Worm (Caenorhabditis elegans) whole organism, L1 larva: ENCODE data around the gene str-32.

ENCODE experiments used
- C04F5.9 ChIP-seq: sonication (generic microtip); optimal IDR thresholded peaks from 2 replicates; lab custom pipeline; 2016; ENCODE audit warnings: missing genetic modification characterization, missing compliant biosample characterization
- efl-1 ChIP-seq, 4 experiments: fragments of 150-350 bp; optimal IDR thresholded peaks in 3 of 4; peaks in 1 of 4; 1 replicate in 1 of 4; 2 replicates in 3 of 4; lab custom pipeline; 2014; ENCODE audit warnings: missing biosample characterization in 2 of 4, missing genetic modification characterization in 2 of 4, missing genetic modification reagents in 2 of 4
- ets-5 ChIP-seq: fragments of 200-800 bp; sonication (Bioruptor generic); IDR thresholded peaks from 2 replicates; pipeline ENCODE4 v1.3.6; 2022; ENCODE audit warnings: missing genetic modification characterization, missing compliant biosample characterization
- nhr-12 ChIP-seq: sonication (generic microtip); optimal IDR thresholded peaks from 2 replicates; lab custom pipeline; 2017; ENCODE audit warnings: missing biosample characterization, missing genetic modification characterization
- nhr-84 ChIP-seq: sonication (generic microtip); optimal IDR thresholded peaks from 2 replicates; lab custom pipeline; 2017; ENCODE audit warnings: missing biosample characterization, missing genetic modification characterization
- snu-23 ChIP-seq: sonication (generic microtip); optimal IDR thresholded peaks from 2 replicates; lab custom pipeline; 2016; ENCODE audit warnings: missing genetic modification characterization, missing compliant biosample characterization

ce11 chrV:4903696-4904095, 22.4 kb upstream of the str-32 start, which contains the start of gene ugt-8:
- TF ChIP-seq nhr-84 (tag; lab: Kevin White, UChicago) (no peak), nhr-12 (tag; lab: Kevin White, UChicago) (no peak), snu-23 (GFP tag; lab: Kevin White, UChicago) (peak; percentile 12), ets-5 (no peak), C04F5.9 (no peak), efl-1 (optimal IDR thresholded peaks at IDR 0.05; lab: Kevin White, UChicago) (no peak), efl-1 (GFP tag; optimal IDR thresholded peaks at IDR 0.05 in 1 of 2; lab: Kevin White, UChicago) (peak in 1 of 2 experiments; percentile 53)
